Fruit fly (Drosophila melanogaster) Kc167 (cell line): Measurements from ENCODE around the gene lectin-21Cb.

Experiments used
- Myc ChIP-seq: fragments of >200 bp; optimal IDR thresholded peaks from 2 replicates; lab custom pipeline; 2017; ENCODE audit warnings: missing external identifiers
- Sin3A ChIP-seq: fragments of >200 bp; optimal IDR thresholded peaks from 2 replicates; lab custom pipeline; 2018; ENCODE audit warnings: missing external identifiers
- h ChIP-seq: fragments of >200 bp; optimal IDR thresholded peaks from 3 replicates; lab custom pipeline; 2018; ENCODE audit warnings: missing external identifiers
- insv ChIP-seq: fragments of >200 bp; optimal IDR thresholded peaks from 3 replicates; lab custom pipeline; 2018; ENCODE audit warnings: missing external identifiers
- psq ChIP-seq: fragments of >200 bp; optimal IDR thresholded peaks from 2 replicates; lab custom pipeline; 2017; ENCODE audit warnings: missing external identifiers
- ttk ChIP-seq: sonication (Bioruptor generic); optimal IDR thresholded peaks from 2 replicates; lab custom pipeline; 2017; ENCODE audit warnings: missing external identifiers

Gene lectin-21Cb

DNA sequence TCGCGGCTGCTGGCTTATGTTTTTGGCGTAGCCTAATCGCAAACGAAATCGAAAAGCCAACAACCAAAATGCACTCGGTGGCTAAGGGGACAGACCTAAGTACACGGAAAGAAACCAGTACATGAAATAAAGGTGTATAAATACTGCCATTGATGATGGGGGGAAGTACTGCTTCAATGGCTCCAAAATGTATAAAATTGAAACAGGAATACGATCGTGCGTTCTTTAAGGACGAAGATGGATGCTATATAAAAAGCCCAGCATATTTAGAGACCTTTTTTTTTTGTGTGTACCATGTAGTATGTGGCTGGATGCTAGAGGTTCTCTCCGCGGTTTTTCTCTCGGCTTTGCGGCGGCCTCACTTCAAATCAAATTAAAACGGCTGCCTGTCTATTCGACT is 9.2 kb upstream of the lectin-21Cb start:
- TF ChIP-seq psq (lab: Kevin White, UChicago) (no peak), ttk (lab: Kevin White, UChicago) (no peak), Myc (lab: Kevin White, UChicago) (no peak), insv (lab: Kevin White, UChicago) (no peak), Sin3A (lab: Kevin White, UChicago) (no peak), h (lab: Kevin White, UChicago) (no peak)

DNA sequence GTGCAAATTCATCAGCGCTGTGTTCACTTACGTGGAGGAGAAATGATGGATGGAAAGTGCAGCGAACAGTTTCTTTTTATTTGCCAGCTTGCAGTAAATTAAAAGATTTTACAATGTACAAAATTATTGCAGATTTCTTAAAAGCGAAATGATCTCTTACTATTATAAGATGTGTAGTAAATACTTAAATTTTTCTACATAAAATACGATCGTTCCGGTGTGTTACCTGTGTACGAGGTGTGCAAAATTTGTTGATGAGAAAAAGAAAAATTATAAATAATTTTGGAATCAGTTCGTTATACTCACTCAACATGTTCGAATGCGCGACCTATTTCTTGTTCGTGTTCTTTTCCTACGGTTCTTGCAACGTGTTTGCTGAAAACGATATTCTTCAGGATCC is 4.4 kb upstream of the lectin-21Cb start, which contains the start of gene CG2839:
Gene CG2839, plus strand, starts transcription at position 301 of the 400 bp plus-strand sequence.
- TF ChIP-seq psq (lab: Kevin White, UChicago) = no peak
- TF ChIP-seq Myc (lab: Kevin White, UChicago) = no peak
- TF ChIP-seq Sin3A (lab: Kevin White, UChicago) = no peak
- TF ChIP-seq ttk (lab: Kevin White, UChicago) = no peak
- no peak for TF ChIP-seq h (lab: Kevin White, UChicago)
- TF ChIP-seq insv (lab: Kevin White, UChicago) = no peak

DNA sequence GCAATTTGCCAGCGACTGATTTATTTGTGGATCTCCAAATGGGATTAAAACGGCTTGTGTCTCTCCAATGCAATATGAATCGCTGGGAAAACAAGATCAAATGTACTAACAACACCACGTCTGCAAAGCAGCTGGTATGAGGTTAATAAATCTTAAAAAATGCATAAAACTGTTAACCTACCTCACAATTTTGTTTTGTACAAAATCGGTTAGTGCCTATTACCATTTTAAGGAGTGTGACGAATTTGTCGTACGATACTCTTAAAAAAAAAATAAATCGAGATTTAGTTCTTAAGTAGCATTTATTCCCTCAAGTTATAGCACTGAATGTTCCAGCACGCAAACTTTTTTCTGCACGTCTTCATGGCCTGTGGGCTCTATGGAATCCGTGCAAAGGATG is 3.3 kb upstream of the lectin-21Cb start, which contains the start of gene lectin-21Ca:
Gene lectin-21Ca, plus strand, starts transcription at position 301 of the 400 bp plus-strand sequence.
- no peak for TF ChIP-seq Sin3A (lab: Kevin White, UChicago)
- TF ChIP-seq Myc (lab: Kevin White, UChicago) = no peak
- TF ChIP-seq h (lab: Kevin White, UChicago) = no peak
- TF ChIP-seq psq (lab: Kevin White, UChicago) = no peak
- no peak for TF ChIP-seq ttk (lab: Kevin White, UChicago)

DNA sequence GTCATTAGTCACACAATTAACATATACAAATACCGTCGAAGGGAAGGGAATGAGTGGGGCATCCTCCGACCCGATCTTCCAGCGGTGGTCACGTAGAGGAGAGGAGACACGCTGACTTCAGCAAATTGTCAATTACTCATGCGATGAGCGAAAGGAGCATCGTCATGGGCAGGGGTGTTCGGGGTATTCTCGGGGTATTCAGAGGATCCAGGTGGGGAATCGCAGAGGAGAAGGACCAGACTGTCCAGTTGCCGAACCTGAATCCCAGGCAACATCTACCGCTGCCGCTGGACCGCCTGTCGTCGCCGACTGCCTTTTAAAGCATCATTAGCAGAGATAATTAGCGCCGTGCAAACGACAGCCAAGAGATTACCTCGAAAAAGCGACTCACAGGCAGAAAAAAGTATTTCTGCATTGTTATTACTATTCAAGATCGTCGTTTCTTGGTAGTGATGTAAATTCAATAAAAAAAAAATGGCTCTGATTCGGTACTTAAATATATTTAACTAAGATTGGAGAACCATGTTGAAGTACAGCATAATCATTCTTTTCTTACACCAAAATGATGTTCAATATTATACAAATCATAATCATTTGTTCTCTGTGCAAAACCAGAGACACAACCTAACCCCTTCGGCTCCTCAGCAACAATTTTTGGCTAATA is 2.3 kb upstream of the lectin-21Cb start:
- TF ChIP-seq ttk (lab: Kevin White, UChicago) (no peak), psq (lab: Kevin White, UChicago) (no peak), Myc (lab: Kevin White, UChicago) (no peak), Sin3A (lab: Kevin White, UChicago) (no peak), insv (lab: Kevin White, UChicago) (no peak), h (lab: Kevin White, UChicago) (no peak)

DNA sequence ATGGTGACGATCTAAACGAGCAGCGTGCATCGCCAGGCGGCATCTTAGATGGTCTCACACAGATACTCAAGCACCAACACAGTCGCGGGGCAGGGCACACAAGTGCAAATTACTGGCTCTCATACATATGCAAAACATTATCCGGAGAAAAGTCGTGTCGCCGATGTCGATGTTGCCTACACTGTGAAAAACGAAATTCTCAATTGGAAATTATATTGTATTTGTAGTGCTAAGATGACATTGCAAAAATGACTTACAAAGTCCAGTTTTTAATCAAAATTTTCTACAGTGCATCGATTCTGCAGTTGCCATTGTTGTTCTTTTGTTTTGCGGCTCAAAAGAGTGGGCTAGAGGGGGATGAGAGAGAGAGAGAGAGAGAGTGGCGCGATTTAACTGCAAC is 1.3 kb downstream of the lectin-21Cb start:
- TF ChIP-seq psq (lab: Kevin White, UChicago) (no peak), Myc (lab: Kevin White, UChicago) (no peak)

DNA sequence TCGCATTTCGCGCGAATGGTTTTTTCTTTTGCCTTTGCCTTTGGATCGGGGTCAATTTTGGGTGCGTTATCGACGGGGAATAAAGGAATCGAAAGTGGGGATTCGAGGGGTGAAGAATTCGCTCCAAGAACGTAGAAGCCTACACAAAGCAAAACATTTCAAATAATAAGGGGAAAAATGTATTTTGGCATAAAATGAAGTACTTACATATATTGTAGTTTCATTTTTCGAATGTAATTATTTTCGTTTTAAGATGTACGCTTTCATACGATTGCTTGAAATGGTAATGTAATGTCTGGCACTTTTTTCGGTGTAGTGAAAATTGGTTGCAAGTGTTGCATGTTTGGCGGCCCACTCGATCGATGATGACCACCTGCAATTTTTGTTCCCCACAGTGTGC is 6.0 kb downstream of the lectin-21Cb start:
- TF ChIP-seq h (lab: Kevin White, UChicago) (no peak), Myc (lab: Kevin White, UChicago) (no peak), ttk (lab: Kevin White, UChicago) (no peak), Sin3A (lab: Kevin White, UChicago) (no peak), insv (lab: Kevin White, UChicago) (no peak), psq (lab: Kevin White, UChicago) (no peak)

DNA sequence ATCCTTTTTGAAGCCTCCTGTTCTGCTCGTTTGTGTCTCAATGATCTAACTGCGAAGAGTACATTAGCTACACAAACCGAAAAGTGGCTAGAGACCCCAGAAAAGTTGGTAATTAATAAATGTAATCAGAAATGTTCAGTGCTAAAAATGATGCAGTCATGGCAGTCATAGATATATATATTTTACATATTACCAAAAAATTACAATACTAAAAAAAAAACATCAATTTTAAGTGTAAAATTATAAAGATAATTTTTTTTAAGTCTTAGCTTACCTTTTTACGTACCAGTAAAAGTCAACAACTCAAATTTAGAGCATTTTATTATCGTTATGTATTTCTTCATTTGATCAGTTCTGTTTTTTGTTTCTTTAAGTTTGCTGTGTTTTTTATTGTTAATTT is 8.2 kb downstream of the lectin-21Cb start:
- no peak for TF ChIP-seq psq (lab: Kevin White, UChicago)
- no peak for TF ChIP-seq insv (lab: Kevin White, UChicago)
- TF ChIP-seq ttk (lab: Kevin White, UChicago) = no peak
- TF ChIP-seq Myc (lab: Kevin White, UChicago) = no peak
- TF ChIP-seq h (lab: Kevin White, UChicago) = no peak
- no peak for TF ChIP-seq Sin3A (lab: Kevin White, UChicago)

DNA sequence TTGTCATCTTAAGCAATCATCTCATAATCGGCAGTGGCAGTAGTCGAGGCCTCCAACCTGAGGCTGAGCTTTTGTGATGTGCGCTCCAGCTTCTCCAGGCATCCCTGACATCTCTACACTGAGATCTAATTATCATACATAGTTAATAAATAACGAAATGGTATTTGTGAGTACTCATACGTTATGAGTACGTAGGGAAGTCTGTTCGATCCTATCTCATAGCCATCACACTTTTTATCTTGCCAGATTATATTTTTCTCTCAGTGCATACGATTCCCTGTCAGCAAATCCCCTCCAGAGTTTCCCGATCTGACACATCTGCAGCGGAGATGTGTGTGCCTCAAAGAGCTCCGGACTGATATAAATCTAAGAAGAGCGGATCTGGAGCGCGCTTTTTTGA is 11.5 kb downstream of the lectin-21Cb start:
- no peak for TF ChIP-seq insv (lab: Kevin White, UChicago)
- no peak for TF ChIP-seq h (lab: Kevin White, UChicago)
- TF ChIP-seq Sin3A (lab: Kevin White, UChicago) = no peak
- no peak for TF ChIP-seq ttk (lab: Kevin White, UChicago)
- TF ChIP-seq Myc (lab: Kevin White, UChicago) = no peak
- TF ChIP-seq psq (lab: Kevin White, UChicago) = no peak

DNA sequence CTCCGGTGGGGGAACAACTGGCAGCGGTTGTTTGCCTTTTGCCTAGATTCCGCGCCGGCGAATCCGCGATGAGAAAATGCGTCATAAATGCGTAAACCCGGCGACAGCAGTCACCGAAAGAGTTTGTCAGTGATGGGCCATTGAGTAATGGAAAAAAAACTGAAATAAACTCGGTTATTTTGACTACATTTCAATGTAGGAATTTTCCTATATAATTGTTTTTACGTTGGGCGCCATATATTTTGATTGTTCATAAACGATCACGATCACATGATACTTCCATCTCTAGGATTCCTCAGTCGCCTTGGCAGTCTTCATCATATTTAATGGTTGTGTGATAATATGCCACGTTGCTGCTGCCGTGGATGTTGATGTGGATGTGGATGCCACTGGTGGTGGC is 12.9 kb downstream of the lectin-21Cb start:
- TF ChIP-seq insv (lab: Kevin White, UChicago) (no peak), h (lab: Kevin White, UChicago) (no peak), Sin3A (lab: Kevin White, UChicago) (no peak), Myc (lab: Kevin White, UChicago) (no peak), ttk (lab: Kevin White, UChicago) (no peak), psq (lab: Kevin White, UChicago) (no peak)

DNA sequence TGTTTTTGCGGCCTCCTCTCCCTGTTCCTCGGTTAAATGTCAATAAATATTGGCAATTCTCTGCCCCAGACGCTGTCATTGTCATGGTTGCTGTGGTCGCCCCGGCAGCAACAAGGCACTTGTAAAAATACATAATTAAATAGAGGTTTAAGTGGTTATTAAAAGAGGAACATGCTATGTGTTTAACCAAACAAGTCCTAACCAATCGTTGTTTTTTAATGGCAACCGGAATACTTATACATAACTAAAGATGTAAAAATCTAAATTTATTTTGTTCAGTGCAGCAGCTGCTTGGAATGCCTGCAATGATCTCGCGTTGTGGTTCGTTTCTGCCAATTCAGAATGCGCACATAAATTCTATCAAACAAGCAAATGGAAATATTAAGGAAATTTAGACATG is 14.0 kb downstream of the lectin-21Cb start:
- TF ChIP-seq h (lab: Kevin White, UChicago) (no peak), Myc (lab: Kevin White, UChicago) (no peak), insv (lab: Kevin White, UChicago) (no peak), psq (lab: Kevin White, UChicago) (no peak), Sin3A (lab: Kevin White, UChicago) (no peak), ttk (lab: Kevin White, UChicago) (no peak)

DNA sequence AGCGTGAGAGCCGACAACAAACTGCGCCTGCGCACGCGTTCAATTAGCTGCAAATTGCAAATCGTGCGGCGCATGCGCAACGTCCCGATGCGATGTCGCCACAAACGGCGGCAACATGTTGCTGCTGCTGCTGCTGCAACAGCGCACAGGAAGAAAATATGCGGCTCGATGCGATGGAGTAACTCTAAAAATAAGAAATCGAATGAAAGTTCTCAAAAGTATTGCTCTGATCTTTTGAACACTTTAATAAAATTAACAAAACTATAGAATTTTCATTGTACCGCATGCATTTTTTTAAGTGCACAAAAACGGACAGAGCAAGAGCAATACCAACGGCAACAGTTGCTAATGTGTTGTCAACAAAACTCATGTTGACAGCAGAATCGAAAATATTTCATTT is 14.8 kb downstream of the lectin-21Cb start:
- TF ChIP-seq Myc (lab: Kevin White, UChicago) (no peak), psq (lab: Kevin White, UChicago) (no peak), h (lab: Kevin White, UChicago) (no peak), Sin3A (lab: Kevin White, UChicago) (no peak), ttk (lab: Kevin White, UChicago) (no peak), insv (lab: Kevin White, UChicago) (no peak)

DNA sequence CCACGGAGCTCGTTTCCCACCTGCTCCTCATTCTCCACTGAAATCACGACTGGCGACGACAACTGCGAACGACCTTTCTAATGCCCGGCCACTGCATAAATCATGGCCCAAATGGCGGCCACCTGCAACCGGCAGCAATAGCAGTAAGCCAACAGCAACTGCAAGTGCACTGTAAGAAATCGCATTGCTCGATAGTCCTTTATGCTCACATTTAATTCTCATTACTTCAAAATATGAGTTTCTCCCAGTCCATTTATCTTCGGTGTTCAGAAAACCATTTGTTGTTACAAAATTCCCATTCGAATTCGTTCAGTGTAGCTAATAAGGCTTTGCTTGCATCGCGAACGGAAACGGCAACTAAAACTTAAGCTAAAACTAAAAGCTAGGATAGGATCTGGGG is 16.9 kb downstream of the lectin-21Cb start:
- no peak for TF ChIP-seq ttk (lab: Kevin White, UChicago)
- no peak for TF ChIP-seq h (lab: Kevin White, UChicago)
- TF ChIP-seq insv (lab: Kevin White, UChicago) = no peak
- TF ChIP-seq Sin3A (lab: Kevin White, UChicago) = no peak
- TF ChIP-seq psq (lab: Kevin White, UChicago) = no peak
- TF ChIP-seq Myc (lab: Kevin White, UChicago) = no peak
